Fruit fly (Drosophila melanogaster) whole organism: ENCODE measurements around the gene Dscam2.

ENCODE experiments used
- CG8478 ChIP-seq: fragments of >200 bp; optimal IDR thresholded peaks from 2 replicates; lab custom pipeline; 2018; ENCODE audit warnings: inconsistent platforms
- EcR ChIP-seq, 2 experiments: fragments of >200 bp; optimal IDR thresholded peaks; 2 replicates each; lab custom pipeline; 2017; ENCODE audit warnings: missing biosample characterization in 2 of 2, missing genetic modification characterization in 2 of 2, missing genetic modification reagents in 2 of 2
- psq ChIP-seq: fragments of >200 bp; optimal IDR thresholded peaks from 2 replicates; lab custom pipeline; 2017

DNA sequence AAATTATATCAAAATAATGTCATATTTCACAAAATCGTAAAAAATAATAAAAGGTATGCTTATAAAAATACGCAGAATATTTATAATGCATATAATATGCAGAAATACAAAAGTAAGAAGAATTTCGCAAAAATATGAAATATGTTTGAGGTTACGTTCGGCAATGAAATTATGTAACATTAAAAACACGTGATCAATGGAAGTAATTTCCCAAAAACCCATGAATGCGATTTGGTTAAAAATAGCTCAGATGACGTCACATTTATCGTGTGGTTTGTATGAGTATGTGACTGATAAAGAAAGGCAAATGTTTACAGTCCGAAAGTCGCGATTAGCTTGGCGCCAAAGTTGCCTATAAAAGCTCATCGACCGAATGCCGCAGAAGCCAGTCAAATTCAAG is 32.0 kb downstream of the Dscam2 start, which contains the start of gene CG8620:
- no peak for TF ChIP-seq CG8478 (lab: Kevin White, UChicago)
- TF ChIP-seq psq (lab: Kevin White, UChicago), result no peak
- TF ChIP-seq EcR (GFP tag; optimal IDR thresholded peaks at IDR 0.05; lab: Kevin White, UChicago), result no peak
